Worm (Caenorhabditis elegans): ENCODE results near the gene R02F11.11.

Gene R02F11.11

DNA sequence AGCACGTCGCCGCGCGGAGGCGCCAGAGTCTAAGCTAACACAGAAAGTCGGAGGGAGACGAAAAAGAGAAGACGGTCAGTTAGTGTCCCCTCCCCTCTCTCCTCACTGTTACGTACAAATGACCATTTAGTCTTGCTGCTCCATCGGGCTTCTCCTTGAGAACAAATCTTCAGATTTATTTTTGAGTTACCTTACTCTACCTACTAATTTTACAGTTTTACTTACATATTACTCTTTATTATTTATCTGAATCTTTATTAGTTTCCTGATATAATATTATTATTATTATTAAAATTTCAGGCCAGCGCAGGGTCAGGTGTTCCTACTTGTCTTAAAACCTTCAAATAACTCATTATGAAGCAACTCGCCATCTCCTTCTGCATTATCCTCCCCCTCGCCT lies 9.1 kb downstream of the R02F11.11 start, which contains the start of gene R02F11.1:
R02F11.1 (plus strand) TSS at position 301 of the 400 bp plus-strand sequence.
- TF ChIP-seq lin-11 (tag; optimal IDR thresholded peaks at IDR 0.05) (no peak), lsy-2 (tag; optimal IDR thresholded peaks at IDR 0.05) (no peak), Y55F3AM.14 (GFP tag; optimal IDR thresholded peaks at IDR 0.05) (no peak), zag-1 (tag; optimal IDR thresholded peaks at IDR 0.05) (no peak), gmeb-1 (tag; optimal IDR thresholded peaks at IDR 0.05) (no peak), nhr-129 (tag; optimal IDR thresholded peaks at IDR 0.05) (no peak), nhr-6 (tag; optimal IDR thresholded peaks at IDR 0.05) (no peak)

DNA sequence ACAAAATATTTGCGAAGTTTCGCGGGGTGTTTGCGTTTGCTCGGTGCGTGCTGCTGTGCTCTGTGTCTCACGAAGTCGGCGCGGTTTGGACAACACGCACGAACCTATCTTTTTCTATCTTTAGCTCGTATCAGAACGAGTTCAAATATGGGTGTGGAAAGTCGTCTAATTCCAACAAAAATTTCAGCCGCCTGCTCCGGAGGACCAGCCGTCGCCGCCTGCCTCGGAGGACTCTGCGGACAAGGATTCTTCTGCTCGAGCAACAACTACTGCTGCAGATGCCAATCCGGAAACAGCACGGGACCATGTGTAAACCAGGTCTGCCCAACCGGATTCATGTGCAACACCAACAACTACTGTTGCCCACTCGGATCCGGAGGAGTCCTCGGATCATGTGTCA lies 10.3 kb downstream of the R02F11.11 start:
- TF ChIP-seq nhr-23 (tag; optimal IDR thresholded peaks at IDR 0.05) = no peak
- no peak for TF ChIP-seq elt-1 (tag; optimal IDR thresholded peaks at IDR 0.05)
- TF ChIP-seq blmp-1 (tag; optimal IDR thresholded peaks at IDR 0.05; ENCODE audit: insufficient read depth) = no peak
- TF ChIP-seq gmeb-1 (tag; optimal IDR thresholded peaks at IDR 0.05) = no peak
- TF ChIP-seq snpc-4 (tag; optimal IDR thresholded peaks at IDR 0.05) = no peak
- no peak for TF ChIP-seq ZK546.5 (tag; optimal IDR thresholded peaks at IDR 0.05)
- no peak for TF ChIP-seq ztf-1 (GFP tag; conservative IDR thresholded peaks at IDR 0.05)
- no peak for TF ChIP-seq zag-1 (tag; optimal IDR thresholded peaks at IDR 0.05)
- no peak for TF ChIP-seq dmd-4 (tag; optimal IDR thresholded peaks at IDR 0.05)
- no peak for TF ChIP-seq C34F6.9 (tag; optimal IDR thresholded peaks at IDR 0.05)
- no peak for TF ChIP-seq nhr-129 (tag; optimal IDR thresholded peaks at IDR 0.05)
- TF ChIP-seq sem-4 (tag; optimal IDR thresholded peaks at IDR 0.05) = no peak
- no peak for TF ChIP-seq sma-9 (GFP tag; optimal IDR thresholded peaks at IDR 0.05)
- TF ChIP-seq sma-9 (tag; optimal IDR thresholded peaks at IDR 0.05) = no peak

DNA sequence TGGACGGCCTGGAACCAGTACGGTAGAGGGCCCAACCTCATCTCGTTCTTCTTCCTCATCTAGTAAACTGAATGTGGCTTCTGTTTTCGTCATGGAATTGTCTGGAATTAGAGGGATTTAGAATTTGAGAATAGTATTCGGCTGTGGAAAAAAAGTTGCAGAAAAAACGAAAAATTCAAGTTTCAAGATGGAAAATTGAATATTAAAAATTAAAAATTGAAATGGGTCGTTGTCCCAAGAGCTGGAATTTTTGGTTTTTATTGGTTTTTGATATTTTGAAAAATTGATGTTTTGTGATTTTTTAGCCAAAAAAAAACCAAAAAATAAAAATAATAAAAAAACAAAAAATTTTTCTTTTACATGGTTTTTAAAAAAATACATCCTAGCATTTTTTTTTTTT lies 14.2 kb downstream of the R02F11.11 start, which contains the start of gene R02F11.3:
R02F11.3 (minus strand) TSS at position 101 of the 400 bp plus-strand sequence.
- TF ChIP-seq C34F6.9 (tag; optimal IDR thresholded peaks at IDR 0.05) (no peak), nhr-12 (tag; optimal IDR thresholded peaks at IDR 0.05) (no peak), zag-1 (tag; optimal IDR thresholded peaks at IDR 0.05) (no peak), nhr-11 (tag; optimal IDR thresholded peaks at IDR 0.05) (no peak), skn-1 (tag; optimal IDR thresholded peaks at IDR 0.05) (no peak), ceh-16 (tag; optimal IDR thresholded peaks at IDR 0.05) (no peak), snpc-4 (tag; optimal IDR thresholded peaks at IDR 0.05) (no peak), ama-1 (optimal IDR thresholded peaks at IDR 0.05) (no peak), peb-1 (tag; optimal IDR thresholded peaks at IDR 0.05) (no peak), alr-1 (tag; optimal IDR thresholded peaks at IDR 0.05) (no peak), nhr-23 (tag; optimal IDR thresholded peaks at IDR 0.05) (no peak), aly-2 (tag; optimal IDR thresholded peaks at IDR 0.05) (no peak), ZK546.5 (tag; optimal IDR thresholded peaks at IDR 0.05) (no peak)

DNA sequence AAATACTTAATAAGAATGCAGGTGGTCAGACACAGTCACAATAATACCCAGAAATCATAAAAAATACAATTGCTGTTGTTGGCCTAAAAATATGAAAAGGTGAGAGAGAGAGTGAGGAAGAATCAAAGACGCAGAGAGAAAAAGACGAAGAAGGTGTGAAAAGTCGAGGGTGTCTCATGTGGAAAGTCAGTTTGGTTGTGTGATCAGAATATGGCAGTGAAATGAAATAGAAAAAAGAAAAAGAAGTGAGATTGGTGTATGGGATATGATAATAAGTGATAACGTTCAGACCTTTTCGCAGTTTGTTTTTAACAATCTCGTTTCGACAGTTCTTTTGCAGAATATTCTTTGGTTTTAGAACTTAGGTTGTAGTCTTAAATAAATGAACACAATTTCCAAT lies 15.2 kb downstream of the R02F11.11 start:
- TF ChIP-seq peb-1 (tag; optimal IDR thresholded peaks at IDR 0.05) (no peak), gmeb-1 (tag; optimal IDR thresholded peaks at IDR 0.05) (no peak), egl-27 (tag; optimal IDR thresholded peaks at IDR 0.05) (no peak), skn-1 (tag; optimal IDR thresholded peaks at IDR 0.05) (no peak), nhr-6 (tag; optimal IDR thresholded peaks at IDR 0.05) (no peak), unc-62 (GFP tag; optimal IDR thresholded peaks at IDR 0.05) (no peak), ztf-4 (tag; optimal IDR thresholded peaks at IDR 0.05) (peak; percentile 22), nhr-11 (tag; optimal IDR thresholded peaks at IDR 0.05) (no peak), aly-2 (tag; optimal IDR thresholded peaks at IDR 0.05) (no peak), unc-55 (GFP tag; optimal IDR thresholded peaks at IDR 0.05) (no peak), Y55F3AM.14 (GFP tag; optimal IDR thresholded peaks at IDR 0.05) (no peak), blmp-1 (tag; optimal IDR thresholded peaks at IDR 0.05; ENCODE audit: insufficient read depth) (peak; percentile 1), C34F6.9 (tag; optimal IDR thresholded peaks at IDR 0.05) (no peak), ceh-82 (tag; optimal IDR thresholded peaks at IDR 0.05) (no peak), crh-2 (tag; optimal IDR thresholded peaks at IDR 0.05) (no peak), nhr-77 (tag; optimal IDR thresholded peaks at IDR 0.05) (no peak), nhr-21 (tag; optimal IDR thresholded peaks at IDR 0.05) (no peak), ztf-11 (tag; optimal IDR thresholded peaks at IDR 0.05) (no peak)

DNA sequence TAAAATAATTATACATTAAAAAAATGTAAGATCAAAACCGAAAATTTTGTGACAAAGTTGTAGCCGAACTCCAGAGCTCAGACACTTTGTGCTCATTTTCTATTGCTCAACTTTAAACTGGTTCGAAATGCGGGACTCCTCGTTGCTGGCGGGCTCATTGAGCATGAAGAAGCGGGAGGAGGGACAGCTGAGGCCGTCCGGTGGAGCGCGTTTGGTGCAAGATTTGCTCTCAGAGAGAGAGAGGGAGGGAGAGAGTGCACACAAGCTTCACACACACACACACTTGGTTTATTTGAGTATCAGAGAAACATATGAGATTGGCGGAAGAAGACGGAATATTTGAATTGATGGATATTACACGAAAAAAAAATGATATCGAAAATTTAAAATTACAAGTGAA lies 19.0 kb downstream of the R02F11.11 start:
- no peak for TF ChIP-seq nhr-23 (tag; optimal IDR thresholded peaks at IDR 0.05)
- TF ChIP-seq mbf-1 (tag; optimal IDR thresholded peaks at IDR 0.05) = no peak
- peak; percentile 31 for TF ChIP-seq Y55F3AM.14 (GFP tag; optimal IDR thresholded peaks at IDR 0.05)
- peak; percentile 67 for TF ChIP-seq nhr-129 (tag; optimal IDR thresholded peaks at IDR 0.05)
- peak; percentile 48 for TF ChIP-seq lin-13 (GFP tag; optimal IDR thresholded peaks at IDR 0.05)
- TF ChIP-seq F13H6.1 (tag; optimal IDR thresholded peaks at IDR 0.05) = peak; percentile 49
- no peak for TF ChIP-seq ceh-82 (tag; optimal IDR thresholded peaks at IDR 0.05)
- no peak for TF ChIP-seq sma-3 (GFP tag; optimal IDR thresholded peaks at IDR 0.05)
- no peak for TF ChIP-seq ama-1 (optimal IDR thresholded peaks at IDR 0.05)
- no peak for TF ChIP-seq alr-1 (tag; optimal IDR thresholded peaks at IDR 0.05)
- TF ChIP-seq nhr-25 (tag; optimal IDR thresholded peaks at IDR 0.05) = no peak
- no peak for TF ChIP-seq dmd-4 (tag; optimal IDR thresholded peaks at IDR 0.05)
- TF ChIP-seq nhr-11 (tag; optimal IDR thresholded peaks at IDR 0.05) = no peak
- TF ChIP-seq R02D3.7 (tag; optimal IDR thresholded peaks at IDR 0.05) = no peak
- TF ChIP-seq unc-39 (tag; optimal IDR thresholded peaks at IDR 0.05) = no peak
- no peak for TF ChIP-seq fos-1 (tag; optimal IDR thresholded peaks at IDR 0.05)
- peak; percentile 76 for TF ChIP-seq C34F6.9 (tag; optimal IDR thresholded peaks at IDR 0.05)
- TF ChIP-seq ZK546.5 (tag; optimal IDR thresholded peaks at IDR 0.05) = no peak
- no peak for TF ChIP-seq aly-2 (tag; optimal IDR thresholded peaks at IDR 0.05)
- TF ChIP-seq blmp-1 (tag; optimal IDR thresholded peaks at IDR 0.05; ENCODE audit: insufficient read depth) = no peak
- peak in 1 of 2 experiments; percentile 55 for TF ChIP-seq lsy-2 (tag; optimal IDR thresholded peaks at IDR 0.05)
- TF ChIP-seq zag-1 (tag; optimal IDR thresholded peaks at IDR 0.05) = peak; percentile 59
- peak; percentile 8 for TF ChIP-seq crh-2 (tag; optimal IDR thresholded peaks at IDR 0.05)
- peak; percentile 41 for TF ChIP-seq lin-11 (tag; optimal IDR thresholded peaks at IDR 0.05)
- TF ChIP-seq sma-9 (GFP tag; optimal IDR thresholded peaks at IDR 0.05) = no peak
- no peak for TF ChIP-seq sma-9 (tag; optimal IDR thresholded peaks at IDR 0.05)
